Fruit fly (Drosophila melanogaster) whole organism: ENCODE results near the gene MTF-1.

Experiments
- CG8478 ChIP-seq: fragments of >200 bp; optimal IDR thresholded peaks from 2 replicates; lab custom pipeline; 2018; ENCODE audit warnings: inconsistent platforms
- EcR ChIP-seq, 2 experiments: fragments of >200 bp; optimal IDR thresholded peaks; 2 replicates each; lab custom pipeline; 2017; ENCODE audit warnings: missing biosample characterization in 2 of 2, missing genetic modification characterization in 2 of 2, missing genetic modification reagents in 2 of 2

DNA sequence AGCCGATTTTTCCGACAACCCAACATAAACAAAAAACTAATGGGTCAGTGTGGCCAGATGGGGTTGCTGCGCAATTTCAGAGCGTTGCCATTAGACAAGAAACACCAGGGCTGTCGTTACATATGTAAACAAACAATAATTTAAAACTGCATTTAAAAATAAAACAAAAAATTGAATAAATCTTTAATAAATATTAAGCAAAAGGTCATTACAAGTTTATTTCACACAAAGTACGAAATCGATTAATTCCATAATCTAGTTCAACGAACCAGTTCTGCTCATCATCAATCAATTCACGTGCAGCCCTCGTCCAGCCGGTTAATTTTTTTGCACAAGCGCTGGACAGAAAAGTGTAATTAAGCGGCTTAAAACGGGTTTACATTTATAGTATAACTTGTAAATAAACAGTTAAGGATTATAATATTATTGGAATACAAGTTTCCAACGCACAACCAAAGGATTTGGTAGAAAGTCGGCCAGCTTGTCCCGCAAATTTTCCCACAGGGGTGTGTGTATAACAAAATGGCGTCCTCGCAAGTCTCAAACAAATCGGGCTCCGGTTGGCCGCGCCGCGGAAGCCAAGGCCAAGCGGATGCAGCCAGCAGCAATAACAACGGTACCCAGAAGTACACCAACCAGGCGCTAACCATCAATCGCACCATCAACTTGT, 19.2 kb upstream of the MTF-1 start, which contains the start of the genes CG4022 and Cpsf5:
- TF ChIP-seq CG8478 (lab: Kevin White, UChicago), result no peak
- TF ChIP-seq EcR (GFP tag; optimal IDR thresholded peaks at IDR 0.05; lab: Kevin White, UChicago), result no peak
